Worm (Caenorhabditis elegans) whole organism, L2 larva: Measurements from ENCODE around the gene aqp-8.

Experiments
- C34F6.9 ChIP-seq: fragments of 150-350 bp; optimal IDR thresholded peaks from 2 replicates; lab custom pipeline; 2014; ENCODE audit warnings: missing biosample characterization, missing genetic modification characterization
- F13H6.1 ChIP-seq: sonication (generic microtip); optimal IDR thresholded peaks from 2 replicates; lab custom pipeline; 2016; ENCODE audit warnings: missing genetic modification characterization, missing compliant biosample characterization
- R02D3.7 ChIP-seq: fragments of 150-350 bp; optimal IDR thresholded peaks from 2 replicates; lab custom pipeline; 2014; ENCODE audit warnings: missing biosample characterization, missing genetic modification characterization
- Y55F3AM.14 ChIP-seq: fragments of 200-800 bp; sonication (Bioruptor generic); optimal IDR thresholded peaks from 2 replicates; lab custom pipeline; 2018; ENCODE audit warnings: mild to moderate bottlenecking, missing genetic modification characterization, missing compliant biosample characterization
- ZK546.5 ChIP-seq: sonication (generic microtip); optimal IDR thresholded peaks from 2 replicates; lab custom pipeline; 2017; ENCODE audit warnings: missing biosample characterization, missing genetic modification characterization
- ama-1 ChIP-seq: fragments of 150-350 bp; optimal IDR thresholded peaks from 2 replicates; lab custom pipeline; 2018; ENCODE audit warnings: inconsistent platforms
- blmp-1 ChIP-seq: sonication (generic microtip); optimal IDR thresholded peaks from 2 replicates; lab custom pipeline; 2017; ENCODE audit warnings: missing genetic modification characterization, mild to moderate bottlenecking, missing compliant biosample characterization, antibody characterized with exemption, moderate library complexity; ENCODE audit not compliant: insufficient read depth
- ceh-16 ChIP-seq: fragments of 150-350 bp; optimal IDR thresholded peaks from 2 replicates; lab custom pipeline; 2014; ENCODE audit warnings: missing biosample characterization, missing genetic modification characterization
- ceh-82 ChIP-seq: fragments of 150-350 bp; optimal IDR thresholded peaks from 2 replicates; lab custom pipeline; 2014; ENCODE audit warnings: missing biosample characterization, missing genetic modification characterization
- crh-2 ChIP-seq: sonication (generic microtip); optimal IDR thresholded peaks from 2 replicates; lab custom pipeline; 2017; ENCODE audit warnings: missing biosample characterization, missing genetic modification characterization
- dmd-4 ChIP-seq: sonication (generic microtip); optimal IDR thresholded peaks from 2 replicates; lab custom pipeline; 2017; ENCODE audit warnings: missing biosample characterization, missing genetic modification characterization
- elt-3 ChIP-seq: sonication (generic microtip); optimal IDR thresholded peaks from 2 replicates; lab custom pipeline; 2017; ENCODE audit warnings: missing biosample characterization, missing genetic modification characterization
- gmeb-1 ChIP-seq: fragments of 150-350 bp; optimal IDR thresholded peaks from 2 replicates; lab custom pipeline; 2014; ENCODE audit warnings: missing biosample characterization, missing genetic modification characterization
- lin-13 ChIP-seq: fragments of 150-350 bp; optimal IDR thresholded peaks from 2 replicates; lab custom pipeline; 2014; ENCODE audit warnings: missing biosample characterization, missing genetic modification reagents, missing genetic modification characterization
- lin-39 ChIP-seq: fragments of 150-350 bp; optimal IDR thresholded peaks from 2 replicates; lab custom pipeline; 2014; ENCODE audit warnings: missing biosample characterization, missing genetic modification reagents, missing genetic modification characterization
- lsy-2 ChIP-seq, 2 experiments: fragments of 150-350 bp in 1 of 2; sonication (generic microtip) in 1 of 2; optimal IDR thresholded peaks; 2 replicates each; lab custom pipeline; 2014 to 2017; ENCODE audit warnings: missing biosample characterization in 2 of 2, missing genetic modification characterization in 2 of 2
- mab-5 ChIP-seq: fragments of 150-350 bp; optimal IDR thresholded peaks from 2 replicates; lab custom pipeline; 2014; ENCODE audit warnings: missing biosample characterization, missing genetic modification characterization
- mdl-1 ChIP-seq, 2 experiments: fragments of 150-350 bp in 1 of 2; sonication (generic microtip) in 1 of 2; optimal IDR thresholded peaks; 2 replicates each; lab custom pipeline; 2017; ENCODE audit warnings: missing biosample characterization in 2 of 2, missing genetic modification characterization in 2 of 2
- nhr-10 ChIP-seq: sonication (generic microtip); optimal IDR thresholded peaks from 2 replicates; lab custom pipeline; 2017; ENCODE audit warnings: missing biosample characterization, missing genetic modification characterization
- nhr-11 ChIP-seq: fragments of 150-350 bp; optimal IDR thresholded peaks from 2 replicates; lab custom pipeline; 2014; ENCODE audit warnings: missing biosample characterization, missing genetic modification characterization
- nhr-237 ChIP-seq: fragments of 150-350 bp; optimal IDR thresholded peaks from 2 replicates; lab custom pipeline; 2014; ENCODE audit warnings: missing biosample characterization, missing genetic modification characterization
- nhr-25 ChIP-seq: fragments of 150-350 bp; sonication (generic microtip); optimal IDR thresholded peaks from 3 replicates; lab custom pipeline; 2014; ENCODE audit warnings: missing biosample characterization, missing genetic modification characterization
- nhr-6 ChIP-seq: fragments of 150-350 bp; optimal IDR thresholded peaks from 2 replicates; lab custom pipeline; 2014; ENCODE audit warnings: missing biosample characterization, missing genetic modification characterization
- nhr-77 ChIP-seq: fragments of 150-350 bp; optimal IDR thresholded peaks from 2 replicates; lab custom pipeline; 2014; ENCODE audit warnings: missing biosample characterization, missing genetic modification characterization
- peb-1 ChIP-seq: fragments of 150-350 bp; optimal IDR thresholded peaks from 2 replicates; lab custom pipeline; 2014; ENCODE audit warnings: missing biosample characterization, missing genetic modification characterization
- skn-1 ChIP-seq: sonication (generic microtip); optimal IDR thresholded peaks from 2 replicates; lab custom pipeline; 2017; ENCODE audit warnings: missing biosample characterization, missing genetic modification characterization
- sma-3 ChIP-seq: sonication (generic microtip); optimal IDR thresholded peaks from 2 replicates; lab custom pipeline; 2016; ENCODE audit warnings: missing genetic modification reagents, missing genetic modification characterization, missing compliant biosample characterization
- sma-9 ChIP-seq, 2 experiments: fragments of 150-350 bp in 1 of 2; sonication (generic microtip) in 1 of 2; optimal IDR thresholded peaks; 2 replicates each; lab custom pipeline; 2014 to 2016; ENCODE audit warnings: missing genetic modification characterization in 2 of 2, mild to moderate bottlenecking in 1 of 2, missing biosample characterization in 1 of 2, missing compliant biosample characterization in 1 of 2, missing genetic modification reagents in 1 of 2, moderate library complexity in 1 of 2
- snpc-4 ChIP-seq: fragments of 150-350 bp; optimal IDR thresholded peaks from 2 replicates; lab custom pipeline; 2014; ENCODE audit warnings: missing biosample characterization, missing genetic modification characterization
- unc-39 ChIP-seq: fragments of 150-350 bp; optimal IDR thresholded peaks from 2 replicates; lab custom pipeline; 2014; ENCODE audit warnings: missing biosample characterization, missing genetic modification characterization
- unc-55 ChIP-seq: fragments of 150-350 bp; sonication (generic microtip); optimal IDR thresholded peaks from 3 replicates; lab custom pipeline; 2014; ENCODE audit warnings: missing biosample characterization, missing genetic modification reagents, missing genetic modification characterization
- unc-62 ChIP-seq: fragments of 150-350 bp; optimal IDR thresholded peaks from 2 replicates; lab custom pipeline; 2014; ENCODE audit warnings: missing biosample characterization, missing genetic modification reagents, missing genetic modification characterization
- zag-1 ChIP-seq: fragments of 150-350 bp; optimal IDR thresholded peaks from 2 replicates; lab custom pipeline; 2014; ENCODE audit warnings: missing biosample characterization, missing genetic modification characterization
- ztf-1 ChIP-seq: fragments of 200-800 bp; sonication (Bioruptor generic); conservative IDR thresholded peaks from 2 replicates; pipeline ENCODE4 v1.3.6; 2022; ENCODE audit warnings: missing genetic modification characterization, missing compliant biosample characterization
- ztf-11 ChIP-seq: sonication (generic microtip); optimal IDR thresholded peaks from 2 replicates; lab custom pipeline; 2017; ENCODE audit warnings: missing biosample characterization, missing genetic modification characterization
- ztf-4 ChIP-seq: fragments of 150-350 bp; optimal IDR thresholded peaks from 2 replicates; lab custom pipeline; 2014; ENCODE audit warnings: missing biosample characterization, missing genetic modification characterization

Gene aqp-8

DNA sequence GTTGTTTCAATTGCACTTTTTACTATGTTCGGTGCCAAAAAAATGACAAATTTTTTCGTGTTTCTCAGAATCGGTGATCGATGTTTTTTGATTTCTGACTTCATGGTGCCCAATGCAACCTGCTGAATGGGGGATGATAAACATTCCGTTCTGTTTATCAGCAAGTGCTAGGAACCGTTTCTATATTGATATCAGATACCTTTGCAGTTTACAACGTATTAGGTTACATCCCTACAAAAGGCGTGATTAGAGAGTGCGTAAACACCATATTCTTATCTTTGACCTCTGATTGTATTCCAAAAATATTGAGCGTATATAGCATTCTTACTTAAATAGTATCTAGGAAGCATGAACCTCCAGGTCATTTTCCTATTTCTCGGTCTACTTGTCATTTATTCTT, 28.0 kb upstream of the aqp-8 start, which contains the start of gene aman-1:
TSS of gene aman-1 (plus strand) at position 344 of the 400 bp plus-strand sequence.
- no peak for TF ChIP-seq ZK546.5 (tag; lab: Kevin White, UChicago)
- no peak for TF ChIP-seq nhr-237 (tag; lab: Kevin White, UChicago)
- TF ChIP-seq gmeb-1, result no peak
- TF ChIP-seq sma-9 (GFP tag; optimal IDR thresholded peaks at IDR 0.05; lab: Kevin White, UChicago), result no peak
- no peak for TF ChIP-seq sma-9 (tag; optimal IDR thresholded peaks at IDR 0.05; lab: Kevin White, UChicago)
- no peak for TF ChIP-seq Y55F3AM.14

- TF ChIP-seq ztf-4 (tag; lab: Kevin White, UChicago) (no peak), unc-39 (tag; lab: Kevin White, UChicago) (no peak), lin-39 (no peak), nhr-77 (no peak), nhr-25 (no peak), crh-2 (no peak), nhr-10 (tag; lab: Kevin White, UChicago) (no peak), blmp-1 (no peak), F13H6.1 (no peak), ceh-16 (tag; lab: Kevin White, UChicago) (no peak), peb-1 (no peak), elt-3 (tag; lab: Kevin White, UChicago) (no peak), gmeb-1 (no peak), sma-3 (GFP tag; lab: Kevin White, UChicago) (no peak), snpc-4 (tag; lab: Kevin White, UChicago) (no peak), nhr-6 (tag; lab: Kevin White, UChicago) (no peak), ztf-11 (tag; lab: Kevin White, UChicago) (no peak), C34F6.9 (tag; lab: Kevin White, UChicago) (no peak)
These were observed 22.6 kb upstream of the aqp-8 start, which contains the start of gene acc-3 for ce11 chrX:4727388-4727787. acc-3 (minus strand) TSS chrX:4727488.

DNA sequence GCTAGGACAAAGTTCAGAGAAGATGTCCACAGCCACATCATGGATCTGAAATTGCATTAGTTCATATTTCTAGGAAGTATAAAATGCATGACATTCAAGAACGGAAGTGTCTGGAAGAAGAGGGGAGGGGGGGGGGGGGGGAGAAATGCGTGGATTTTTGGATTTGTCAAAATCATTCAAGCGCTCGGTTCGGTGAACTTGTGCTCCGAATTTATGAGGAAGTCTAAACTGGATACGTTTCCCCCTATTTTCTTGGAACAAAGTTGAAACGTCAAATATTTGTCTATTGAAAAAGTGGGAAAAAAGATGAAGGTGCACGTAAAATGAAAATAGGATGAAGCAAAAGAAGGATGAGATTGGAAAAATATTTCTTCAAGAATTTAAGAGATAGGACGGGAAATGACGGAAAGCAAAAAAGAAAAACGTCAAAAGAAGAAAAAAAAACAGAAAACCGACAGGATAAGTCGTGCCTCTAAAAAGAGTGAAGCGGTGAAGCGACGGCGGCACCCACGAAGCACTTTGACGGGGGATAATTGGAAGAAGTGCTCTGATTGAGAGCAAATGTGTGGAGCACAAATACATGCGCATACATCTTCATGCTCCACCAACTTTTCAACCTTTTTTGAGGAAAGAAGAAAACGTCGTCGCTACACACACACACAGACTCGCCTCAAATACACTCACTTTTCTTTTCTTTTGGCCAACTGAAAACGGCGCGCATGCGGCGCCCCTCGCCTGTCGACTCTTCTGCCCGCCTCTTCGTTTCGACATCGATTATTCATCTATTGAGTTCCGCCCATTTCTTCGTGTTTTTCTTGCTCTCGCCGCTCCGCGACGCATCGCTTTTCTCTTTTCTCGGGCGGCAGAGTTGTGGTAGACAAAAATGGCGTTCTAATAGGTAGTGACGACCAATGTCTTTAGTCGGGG, 16.1 kb upstream of the aqp-8 start, which contains the start of gene F55D10.4:
TSS of gene F55D10.4 (minus strand) at position 51 of the 927 bp plus-strand sequence.
- TF ChIP-seq crh-2 (no peak), lsy-2 (tag; optimal IDR thresholded peaks at IDR 0.05; lab: Kevin White, UChicago) (no peak), ceh-16 (tag; lab: Kevin White, UChicago) (no peak), mab-5 (no peak), R02D3.7 (no peak), ceh-82 (tag; lab: Kevin White, UChicago) (no peak), ama-1 (lab: Kevin White, UChicago) (no peak), ztf-4 (tag; lab: Kevin White, UChicago) (no peak), zag-1 (tag; lab: Kevin White, UChicago) (peak; percentile 12), ztf-1 (GFP tag; lab: Robert Waterston, UW) (no peak), unc-62 (GFP tag; lab: Kevin White, UChicago) (no peak), C34F6.9 (tag; lab: Kevin White, UChicago) (peak; percentile 23), dmd-4 (no peak), sma-3 (GFP tag; lab: Kevin White, UChicago) (no peak), nhr-237 (tag; lab: Kevin White, UChicago) (no peak), nhr-6 (tag; lab: Kevin White, UChicago) (no peak), unc-55 (GFP tag; lab: Kevin White, UChicago) (peak; percentile 7)

DNA sequence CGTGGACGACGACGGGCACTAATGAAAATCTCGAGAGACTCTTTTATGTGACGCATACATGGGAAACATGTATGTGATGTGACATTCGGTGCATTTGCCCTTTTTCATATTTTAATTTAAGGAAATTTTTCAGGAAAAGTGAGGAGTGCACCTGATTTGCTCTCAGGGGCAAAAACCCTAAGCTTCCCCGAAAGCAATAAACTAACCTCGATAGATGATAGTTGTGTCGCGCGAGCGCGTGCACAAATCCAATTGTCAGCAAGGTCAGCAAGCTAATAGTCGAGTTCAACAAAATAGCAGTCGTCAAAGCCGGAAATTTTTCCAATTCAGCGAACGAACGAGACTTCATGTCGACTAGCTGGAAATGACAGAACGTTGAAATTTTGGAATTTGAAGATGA, 13.3 kb upstream of the aqp-8 start:
- no peak for TF ChIP-seq skn-1
- TF ChIP-seq C34F6.9 (tag; lab: Kevin White, UChicago), result peak; percentile 8

ce11 chrX:4715107-4715506, 10.3 kb upstream of the aqp-8 start, which contains the start of gene rpl-25.1:
rpl-25.1 (plus strand) TSS chrX:4715178.
- no peak for TF ChIP-seq blmp-1
- TF ChIP-seq nhr-11 (tag; lab: Kevin White, UChicago), result no peak
- no peak for TF ChIP-seq mdl-1 (tag; optimal IDR thresholded peaks at IDR 0.05; lab: Kevin White, UChicago)
- no peak for TF ChIP-seq lin-13 (GFP tag; lab: Kevin White, UChicago)
- TF ChIP-seq nhr-237 (tag; lab: Kevin White, UChicago), result no peak
- TF ChIP-seq unc-55 (GFP tag; lab: Kevin White, UChicago), result no peak
- TF ChIP-seq ztf-11 (tag; lab: Kevin White, UChicago), result no peak
- no peak for TF ChIP-seq sma-3 (GFP tag; lab: Kevin White, UChicago)
- TF ChIP-seq crh-2, result no peak
